Fruit fly (Drosophila melanogaster) whole organism, adult: Measurements from ENCODE around the gene CG44195.

Experiments used
- CG11617 ChIP-seq: fragments of 200-800 bp; sonication (Bioruptor generic); optimal IDR thresholded peaks from 2 replicates; lab custom pipeline; 2017; ENCODE audit warnings: mild to moderate bottlenecking, missing biosample characterization, missing genetic modification reagents, missing genetic modification characterization
- CG12768 ChIP-seq: fragments of 200-800 bp; sonication (Bioruptor generic); optimal IDR thresholded peaks from 2 replicates; lab custom pipeline; 2017; ENCODE audit warnings: missing biosample characterization, missing genetic modification characterization, mild to moderate bottlenecking, moderate library complexity, missing genetic modification reagents
- CG14711 ChIP-seq: fragments of 200-800 bp; sonication (Bioruptor generic); optimal IDR thresholded peaks from 2 replicates; lab custom pipeline; 2018; ENCODE audit warnings: missing biosample characterization, mild to moderate bottlenecking, missing genetic modification characterization, moderate library complexity
- CG1620 ChIP-seq: fragments of 200-800 bp; sonication (Bioruptor generic); optimal IDR thresholded peaks from 2 replicates; lab custom pipeline; 2016; ENCODE audit warnings: missing biosample characterization, missing genetic modification characterization
- CG33017 ChIP-seq: fragments of 200-800 bp; sonication (Bioruptor generic); optimal IDR thresholded peaks from 2 replicates; lab custom pipeline; 2018; ENCODE audit warnings: missing biosample characterization, mild to moderate bottlenecking, missing genetic modification characterization, moderate library complexity
- CG5204 ChIP-seq: fragments of 200-800 bp; sonication (Bioruptor generic); optimal IDR thresholded peaks from 2 replicates; lab custom pipeline; 2016; ENCODE audit warnings: missing biosample characterization, missing genetic modification characterization
- CG7045 ChIP-seq: fragments of 200-800 bp; sonication (Bioruptor generic); optimal IDR thresholded peaks from 2 replicates; lab custom pipeline; 2017; ENCODE audit warnings: missing biosample characterization, mild to moderate bottlenecking, missing genetic modification characterization
- CG7101 ChIP-seq: fragments of 200-800 bp; sonication (Bioruptor generic); optimal IDR thresholded peaks from 2 replicates; lab custom pipeline; 2018; ENCODE audit warnings: missing biosample characterization, mild to moderate bottlenecking, missing genetic modification characterization, moderate library complexity
- Clk ChIP-seq: fragments of 200-800 bp; sonication (Bioruptor generic); optimal IDR thresholded peaks from 2 replicates; lab custom pipeline; 2017; ENCODE audit warnings: missing biosample characterization, missing genetic modification characterization
- Crg-1 ChIP-seq: fragments of 200-800 bp; sonication (Bioruptor generic); optimal IDR thresholded peaks from 2 replicates; lab custom pipeline; 2016; ENCODE audit warnings: missing biosample characterization, missing genetic modification characterization
- Hr96 ChIP-seq: fragments of 200-800 bp; sonication (Bioruptor generic); optimal IDR thresholded peaks from 2 replicates; lab custom pipeline; 2016; ENCODE audit warnings: missing biosample characterization, missing genetic modification characterization
- Mnt ChIP-seq: fragments of 200-800 bp; sonication (Bioruptor generic); optimal IDR thresholded peaks from 2 replicates; lab custom pipeline; 2016; ENCODE audit warnings: missing biosample characterization, mild to moderate bottlenecking, missing genetic modification characterization
- bab1 ChIP-seq: fragments of 200-800 bp; sonication (Bioruptor generic); optimal IDR thresholded peaks from 3 replicates; lab custom pipeline; 2019; ENCODE audit warnings: missing biosample characterization, mild to moderate bottlenecking, missing genetic modification characterization, moderate library complexity
- cic ChIP-seq: fragments of 200-800 bp; sonication (Bioruptor generic); optimal IDR thresholded peaks from 2 replicates; lab custom pipeline; 2017; ENCODE audit warnings: missing biosample characterization, mild to moderate bottlenecking, missing genetic modification characterization, moderate library complexity
- cnc ChIP-seq, 2 experiments: fragments of >200 bp; optimal IDR thresholded peaks; 2 replicates each; lab custom pipeline; 2017
- kay ChIP-seq: fragments of 200-800 bp; sonication (Bioruptor generic); peaks from one replicate; lab custom pipeline; 2016; ENCODE audit warnings: missing biosample characterization, missing genetic modification characterization, borderline replicate concordance
- ovo ChIP-seq: fragments of 200-800 bp; sonication (Bioruptor generic); optimal IDR thresholded peaks from 2 replicates; lab custom pipeline; 2016; ENCODE audit warnings: missing biosample characterization, missing genetic modification characterization
- pad ChIP-seq: fragments of 200-800 bp; sonication (Bioruptor generic); optimal IDR thresholded peaks from 3 replicates; lab custom pipeline; 2017; ENCODE audit warnings: missing biosample characterization, missing genetic modification characterization, mild to moderate bottlenecking, moderate library complexity, missing genetic modification reagents
- tj ChIP-seq: fragments of 200-800 bp; sonication (Bioruptor generic); optimal IDR thresholded peaks from 3 replicates; lab custom pipeline; 2017; ENCODE audit warnings: missing biosample characterization, mild to moderate bottlenecking, missing genetic modification characterization, moderate library complexity
- toe ChIP-seq: fragments of 200-800 bp; sonication (Bioruptor generic); optimal IDR thresholded peaks from 2 replicates; lab custom pipeline; 2016; ENCODE audit warnings: missing biosample characterization, missing genetic modification characterization

CG44195 gene

dm6 chr3L:7695554-7695953 is at the start of gene CG44195:
Gene CG44195 (minus strand): TSS chr3L:7695654.
- TF ChIP-seq cic (GFP tag; lab: Kevin White, UChicago), result no peak
- TF ChIP-seq CG7045 (GFP tag; lab: Kevin White, UChicago), result no peak
- no peak for TF ChIP-seq Clk (GFP tag; lab: Kevin White, UChicago)
- no peak for TF ChIP-seq toe
- no peak for TF ChIP-seq bab1
- no peak for TF ChIP-seq CG11617 (GFP tag; lab: Kevin White, UChicago)

- TF ChIP-seq CG7045 (GFP tag; lab: Kevin White, UChicago), result no peak
- no peak for TF ChIP-seq Crg-1 (GFP tag; lab: Kevin White, UChicago)
- no peak for TF ChIP-seq toe
- TF ChIP-seq CG1620 (GFP tag; lab: Kevin White, UChicago), result no peak
- no peak for TF ChIP-seq CG33017 (tag; lab: Kevin White, UChicago)
- no peak for TF ChIP-seq CG12768 (GFP tag; lab: Kevin White, UChicago)
- no peak for TF ChIP-seq kay
- no peak for TF ChIP-seq cic (GFP tag; lab: Kevin White, UChicago)
- TF ChIP-seq Mnt, result no peak
- TF ChIP-seq CG14711 (tag; lab: Kevin White, UChicago), result no peak
- no peak for TF ChIP-seq ovo (GFP tag; lab: Kevin White, UChicago)
- no peak for TF ChIP-seq cnc (optimal IDR thresholded peaks at IDR 0.05; lab: Kevin White, UChicago)
- no peak for TF ChIP-seq Hr96 (GFP tag; lab: Kevin White, UChicago)
- TF ChIP-seq CG5204, result no peak
- TF ChIP-seq CG7101 (tag; lab: Kevin White, UChicago), result no peak
- TF ChIP-seq pad, result no peak
Observed at dm6 chr3L:7743741-7744140, 48.3 kb upstream of the CG44195 start.

- no peak for TF ChIP-seq ovo (GFP tag; lab: Kevin White, UChicago)
- TF ChIP-seq CG11617 (GFP tag; lab: Kevin White, UChicago), result no peak
- no peak for TF ChIP-seq cic (GFP tag; lab: Kevin White, UChicago)
- no peak for TF ChIP-seq CG7045 (GFP tag; lab: Kevin White, UChicago)
- no peak for TF ChIP-seq pad
- no peak for TF ChIP-seq Hr96 (GFP tag; lab: Kevin White, UChicago)
- no peak for TF ChIP-seq cnc (optimal IDR thresholded peaks at IDR 0.05; lab: Kevin White, UChicago)
- no peak for TF ChIP-seq Clk (GFP tag; lab: Kevin White, UChicago)
- no peak for TF ChIP-seq CG33017 (tag; lab: Kevin White, UChicago)
- TF ChIP-seq Mnt, result no peak
- no peak for TF ChIP-seq toe
- no peak for TF ChIP-seq CG5204
- TF ChIP-seq CG1620 (GFP tag; lab: Kevin White, UChicago), result no peak
- TF ChIP-seq tj (GFP tag; lab: Kevin White, UChicago), result no peak
- TF ChIP-seq CG12768 (GFP tag; lab: Kevin White, UChicago), result no peak
- no peak for TF ChIP-seq Crg-1 (GFP tag; lab: Kevin White, UChicago)
- TF ChIP-seq CG7101 (tag; lab: Kevin White, UChicago), result no peak
- TF ChIP-seq kay, result no peak
- TF ChIP-seq bab1, result no peak
- TF ChIP-seq CG14711 (tag; lab: Kevin White, UChicago), result no peak
Observed at dm6 chr3L:7742941-7743340, 47.5 kb upstream of the CG44195 start, which contains the start of gene Snmp2. Gene Snmp2 (minus strand): TSS chr3L:7743041.

dm6 chr3L:7741953-7742352 is 46.5 kb upstream of the CG44195 start:
- TF ChIP-seq CG33017 (tag; lab: Kevin White, UChicago), result no peak
- TF ChIP-seq pad, result no peak
- TF ChIP-seq kay, result no peak
- no peak for TF ChIP-seq CG5204

dm6 chr3L:7732141-7732748 is 36.8 kb upstream of the CG44195 start, which contains the start of gene CG8492:
Gene CG8492 (minus strand): TSS chr3L:7732191.
- TF ChIP-seq toe (no peak), tj (GFP tag; lab: Kevin White, UChicago) (no peak), CG5204 (no peak), CG7045 (GFP tag; lab: Kevin White, UChicago) (no peak), Clk (GFP tag; lab: Kevin White, UChicago) (no peak), Hr96 (GFP tag; lab: Kevin White, UChicago) (no peak), cnc (optimal IDR thresholded peaks at IDR 0.05; lab: Kevin White, UChicago) (no peak), CG1620 (GFP tag; lab: Kevin White, UChicago) (no peak), ovo (GFP tag; lab: Kevin White, UChicago) (no peak), CG14711 (tag; lab: Kevin White, UChicago) (no peak), CG33017 (tag; lab: Kevin White, UChicago) (no peak)

- no peak for TF ChIP-seq CG7045 (GFP tag; lab: Kevin White, UChicago)
- TF ChIP-seq cnc (optimal IDR thresholded peaks at IDR 0.05; lab: Kevin White, UChicago), result no peak
Observed at dm6 chr3L:7726690-7727089, 31.2 kb upstream of the CG44195 start.

- no peak for TF ChIP-seq ovo (GFP tag; lab: Kevin White, UChicago)
- peak; percentile 25 for TF ChIP-seq bab1
- TF ChIP-seq Mnt, result no peak
Observed at dm6 chr3L:7726285-7726684, 30.8 kb upstream of the CG44195 start, which contains the start of gene CG7457. Gene CG7457 (minus strand): TSS chr3L:7726473.
